Worm (Caenorhabditis elegans): Measurements from ENCODE around the gene dpf-5.

DNA sequence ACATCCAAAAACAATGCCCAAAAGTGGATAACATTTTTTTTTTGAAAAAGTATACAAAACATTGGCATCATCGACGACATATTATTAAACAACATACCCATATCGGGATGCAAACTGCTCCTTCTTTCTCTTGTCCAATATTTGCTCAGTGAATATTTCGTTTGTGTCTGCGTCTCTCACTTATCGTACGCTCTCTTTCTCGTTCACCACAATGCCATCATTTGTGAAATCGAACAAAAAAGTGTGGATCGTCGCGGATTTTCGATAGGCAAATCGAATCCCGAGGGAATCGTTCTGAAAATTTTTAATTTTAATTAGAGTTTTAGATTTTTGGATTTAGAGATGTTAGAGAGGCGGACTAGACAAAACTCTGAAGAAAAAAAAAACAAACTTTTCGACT lies 40.4 kb upstream of the dpf-5 start, which contains the start of gene tat-2:
- no peak for TF ChIP-seq ztf-11 (tag; optimal IDR thresholded peaks at IDR 0.05)
- no peak for TF ChIP-seq elt-1 (tag; optimal IDR thresholded peaks at IDR 0.05; ENCODE audit: borderline replicate concordance, insufficient read depth)
- no peak for TF ChIP-seq ham-2 (GFP tag; optimal IDR thresholded peaks at IDR 0.05)
- no peak for TF ChIP-seq nhr-237 (tag; optimal IDR thresholded peaks at IDR 0.05)
- TF ChIP-seq mep-1 (tag; optimal IDR thresholded peaks at IDR 0.05), result no peak
- no peak for TF ChIP-seq nhr-28 (tag; optimal IDR thresholded peaks at IDR 0.05)
- TF ChIP-seq ces-1 (GFP tag; optimal IDR thresholded peaks at IDR 0.05), result no peak
- no peak for TF ChIP-seq lsy-2 (tag; optimal IDR thresholded peaks at IDR 0.05)
